Fruit fly (Drosophila melanogaster): Measurements from ENCODE around the gene Adss.

Adss gene

dm6 chr3R:20832689-20833524 lies 2.5 kb upstream of the Adss start, which contains the start of gene Synd (continued):
- TF ChIP-seq CG3281 (GFP tag; optimal IDR thresholded peaks at IDR 0.05) (peak; percentile 34), shn (GFP tag; optimal IDR thresholded peaks at IDR 0.05) (no peak), Xbp1 (GFP tag; optimal IDR thresholded peaks at IDR 0.05) (no peak), lola (GFP tag; optimal IDR thresholded peaks at IDR 0.05) (peak in 1 of 3 experiments; percentile 81), jumu (GFP tag; optimal IDR thresholded peaks at IDR 0.05) (no peak), CG8478 (optimal IDR thresholded peaks at IDR 0.05) (peak; percentile 84), Usf (GFP tag; optimal IDR thresholded peaks at IDR 0.05) (no peak), CG12942 (GFP tag; optimal IDR thresholded peaks at IDR 0.05) (no peak), aop (GFP tag; IDR thresholded peaks at IDR 0.05) (no peak), CG9876 (GFP tag; optimal IDR thresholded peaks at IDR 0.05) (no peak), Trl (optimal IDR thresholded peaks at IDR 0.05) (peak in 1 of 2 experiments; percentile 6), Trl (GFP tag; optimal IDR thresholded peaks at IDR 0.05) (no peak), CG17361 (GFP tag; IDR thresholded peaks at IDR 0.05) (0 out of 3 replicates have a peak, but pooled peaks have one; percentile 26), CG6765 (GFP tag; optimal IDR thresholded peaks at IDR 0.05) (no peak), CG9932 (GFP tag; IDR thresholded peaks at IDR 0.05) (no peak), CG11560 (tag; IDR thresholded peaks at IDR 0.05) (no peak), CG2875 (GFP tag; optimal IDR thresholded peaks at IDR 0.05) (no peak), CG12769 (tag; optimal IDR thresholded peaks at IDR 0.05) (peak; percentile 54), slbo (GFP tag; IDR thresholded peaks at IDR 0.05) (no peak), CG6683 (GFP tag; optimal IDR thresholded peaks at IDR 0.05) (peak; percentile 5), salm (tag; optimal IDR thresholded peaks at IDR 0.05) (no peak), trem (tag; optimal IDR thresholded peaks at IDR 0.05) (peak; percentile 33), CG15011 (GFP tag; optimal IDR thresholded peaks at IDR 0.05) (no peak), tin (GFP tag; optimal IDR thresholded peaks at IDR 0.05) (no peak), CG31224 (GFP tag; IDR thresholded peaks at IDR 0.05) (no peak), dmrt11E (tag; optimal IDR thresholded peaks at IDR 0.05) (no peak), chn (GFP tag; optimal IDR thresholded peaks at IDR 0.05) (no peak), CG4617 (GFP tag; optimal IDR thresholded peaks at IDR 0.05; ENCODE audit: borderline replicate concordance) (peak; percentile 35), CG17186 (GFP tag; optimal IDR thresholded peaks at IDR 0.05) (no peak), lmd (GFP tag; IDR thresholded peaks at IDR 0.05) (peak; percentile 23; the same call in 1 of the 2 replicates), luna (GFP tag; optimal IDR thresholded peaks at IDR 0.05) (no peak), D19B (GFP tag; optimal IDR thresholded peaks at IDR 0.05) (peak; percentile 25), CG12744 (GFP tag; optimal IDR thresholded peaks at IDR 0.05) (no peak), grau (tag; optimal IDR thresholded peaks at IDR 0.05) (peak; percentile 17), Ada2b (GFP tag; IDR thresholded peaks at IDR 0.05) (no peak), esg (GFP tag; conservative IDR thresholded peaks at IDR 0.05) (no peak), Dbx (GFP tag; IDR thresholded peaks at IDR 0.05) (no peak), lbe (GFP tag; optimal IDR thresholded peaks at IDR 0.05) (no peak), CG15696 (tag; optimal IDR thresholded peaks at IDR 0.05) (no peak), croc (GFP tag; conservative IDR thresholded peaks at IDR 0.05) (no peak), PHDP (tag; optimal IDR thresholded peaks at IDR 0.05) (peak; percentile 13), Ssrp (tag; optimal IDR thresholded peaks at IDR 0.05) (no peak), sna (GFP tag; IDR thresholded peaks at IDR 0.05; ENCODE audit: partially characterized antibody) (0 out of 2 replicates have a peak, but pooled peaks have one; percentile 26), Hmr (GFP tag; optimal IDR thresholded peaks at IDR 0.05) (peak; percentile 38), CG1792 (GFP tag; optimal IDR thresholded peaks at IDR 0.05) (no peak), abd-A (tag; optimal IDR thresholded peaks at IDR 0.05) (peak; percentile 29), CG3847 (GFP tag; IDR thresholded peaks at IDR 0.05) (no peak), gcm (GFP tag; optimal IDR thresholded peaks at IDR 0.05) (peak; percentile 7), CG14710 (tag; optimal IDR thresholded peaks at IDR 0.05) (no peak), CG34422 (GFP tag; IDR thresholded peaks at IDR 0.05) (peak; percentile 58; the same call in 1 of the 3 replicates)
